Fruit fly (Drosophila melanogaster) whole organism, embryonic: ENCODE data around the gene CG13239.

Source experiments
- Abd-B ChIP-seq: fragments of 200-800 bp; sonication (Bioruptor generic); optimal IDR thresholded peaks from 2 replicates; lab custom pipeline; 2018; ENCODE audit warnings: missing biosample characterization, mild to moderate bottlenecking, missing genetic modification characterization, moderate library complexity
- Antp ChIP-seq: fragments of 200-800 bp; sonication (Bioruptor generic); optimal IDR thresholded peaks from 3 replicates; lab custom pipeline; 2016; ENCODE audit warnings: missing biosample characterization, missing genetic modification characterization
- BtbVII ChIP-seq: fragments of 200-800 bp; sonication (Bioruptor generic); optimal IDR thresholded peaks from 3 replicates; lab custom pipeline; 2017; ENCODE audit warnings: missing biosample characterization, mild to moderate bottlenecking, missing genetic modification characterization
- CG10462 ChIP-seq: fragments of 200-800 bp; sonication (Bioruptor generic); optimal IDR thresholded peaks from 2 replicates; lab custom pipeline; 2016; ENCODE audit warnings: missing biosample characterization, missing genetic modification characterization
- CG11093 ChIP-seq: fragments of 200-800 bp; sonication (Bioruptor generic); IDR thresholded peaks from 3 replicates; pipeline ENCODE4 v1.3.6; 2022; ENCODE audit warnings: missing biosample characterization, missing genetic modification characterization
- CG11247 ChIP-seq: fragments of 200-800 bp; sonication (Bioruptor generic); IDR thresholded peaks from 2 replicates; pipeline ENCODE4 v1.3.6; 2022; ENCODE audit warnings: missing biosample characterization, missing genetic modification characterization
- CG11723 ChIP-seq: fragments of 200-800 bp; sonication (Bioruptor generic); optimal IDR thresholded peaks from 2 replicates; lab custom pipeline; 2017; ENCODE audit warnings: missing biosample characterization, mild to moderate bottlenecking, missing genetic modification characterization
- CG15514 ChIP-seq: fragments of 200-800 bp; sonication (Bioruptor generic); optimal IDR thresholded peaks from 3 replicates; lab custom pipeline; 2017; ENCODE audit warnings: missing biosample characterization, missing genetic modification characterization, mild to moderate bottlenecking, moderate library complexity, missing genetic modification reagents
- CG16863 ChIP-seq: fragments of 200-800 bp; sonication (Bioruptor generic); optimal IDR thresholded peaks from 3 replicates; lab custom pipeline; 2016; ENCODE audit warnings: missing biosample characterization, missing genetic modification characterization
- CG17361 ChIP-seq: fragments of 200-800 bp; sonication (Bioruptor generic); IDR thresholded peaks from 3 replicates; pipeline ENCODE4 v1.3.6; 2022; ENCODE audit warnings: missing biosample characterization, missing genetic modification characterization
- CG17802 ChIP-seq: fragments of 200-800 bp; sonication (Bioruptor generic); optimal IDR thresholded peaks from 2 replicates; lab custom pipeline; 2018; ENCODE audit warnings: missing biosample characterization, mild to moderate bottlenecking, missing genetic modification characterization, moderate library complexity
- CG2116 ChIP-seq: fragments of 200-800 bp; sonication (Bioruptor generic); optimal IDR thresholded peaks from 3 replicates; lab custom pipeline; 2018; ENCODE audit warnings: missing biosample characterization, mild to moderate bottlenecking, missing genetic modification characterization
- CG2129 ChIP-seq: fragments of 200-800 bp; sonication (Bioruptor generic); IDR thresholded peaks from 2 replicates; pipeline ENCODE4 v1.3.6; 2022; ENCODE audit warnings: missing biosample characterization, missing genetic modification characterization; ENCODE audit not compliant: partially characterized antibody
- CG2199 ChIP-seq: fragments of 200-800 bp; sonication (Bioruptor generic); IDR thresholded peaks from 3 replicates; pipeline ENCODE4 v1.3.6; 2022; ENCODE audit warnings: missing biosample characterization, missing genetic modification characterization
- CG32772 ChIP-seq: fragments of 200-800 bp; sonication (Bioruptor generic); IDR thresholded peaks from 2 replicates; pipeline ENCODE4 v1.3.6; 2022; ENCODE audit warnings: missing biosample characterization, missing genetic modification characterization
- CG34224 ChIP-seq: fragments of 200-800 bp; sonication (Bioruptor generic); IDR thresholded peaks from 3 replicates; pipeline ENCODE4 v1.3.6; 2022; ENCODE audit warnings: missing biosample characterization, missing genetic modification characterization; ENCODE audit not compliant: partially characterized antibody
- CG3726 ChIP-seq: fragments of 200-800 bp; sonication (Bioruptor generic); IDR thresholded peaks from 3 replicates; pipeline ENCODE4, ENCODE4 v1.3.6; 2022; ENCODE audit warnings: missing biosample characterization, missing genetic modification characterization
- CG6654 ChIP-seq: fragments of 200-800 bp; sonication (Bioruptor generic); optimal IDR thresholded peaks from 2 replicates; lab custom pipeline; 2017; ENCODE audit warnings: missing biosample characterization, mild to moderate bottlenecking, missing genetic modification characterization
- CTCF ChIP-seq: fragments of 200-800 bp; sonication (Bioruptor generic); optimal IDR thresholded peaks from 2 replicates; lab custom pipeline; 2017; ENCODE audit warnings: missing biosample characterization, mild to moderate bottlenecking, missing genetic modification characterization, moderate library complexity
- Gug ChIP-seq: fragments of 200-800 bp; sonication (Bioruptor generic); IDR thresholded peaks from 4 replicates; pipeline ENCODE4 v1.3.6; 2022; ENCODE audit warnings: missing biosample characterization, missing genetic modification characterization
- HHEX ChIP-seq: fragments of 200-800 bp; sonication (Bioruptor generic); optimal IDR thresholded peaks from 3 replicates; lab custom pipeline; 2017; ENCODE audit warnings: missing biosample characterization, mild to moderate bottlenecking, missing genetic modification characterization, missing genetic modification reagents
- Hey ChIP-seq: fragments of 200-800 bp; sonication (Bioruptor generic); optimal IDR thresholded peaks from 3 replicates; lab custom pipeline; 2018; ENCODE audit warnings: missing biosample characterization, mild to moderate bottlenecking, missing genetic modification characterization
- Mes4 ChIP-seq: fragments of 200-800 bp; sonication (Bioruptor generic); optimal IDR thresholded peaks from 2 replicates; lab custom pipeline; 2016; ENCODE audit warnings: missing biosample characterization, missing genetic modification characterization
- Nf-YA ChIP-seq: fragments of 200-800 bp; sonication (Bioruptor generic); IDR thresholded peaks from 2 replicates; pipeline ENCODE4 v1.3.6; 2022; ENCODE audit warnings: missing biosample characterization, missing genetic modification characterization
- Pdp1 ChIP-seq, 2 experiments: fragments of 200-800 bp; sonication (Bioruptor generic); optimal IDR thresholded peaks; 3 replicates each; lab custom pipeline; 2016; ENCODE audit warnings: missing biosample characterization in 2 of 2, missing genetic modification characterization in 2 of 2, mild to moderate bottlenecking in 1 of 2, moderate library complexity in 1 of 2
- Sry-β ChIP-seq: fragments of 200-800 bp; sonication (Bioruptor generic); optimal IDR thresholded peaks from 2 replicates; lab custom pipeline; 2018; ENCODE audit warnings: missing biosample characterization, mild to moderate bottlenecking, missing genetic modification characterization, moderate library complexity
- Ssrp ChIP-seq: fragments of 200-800 bp; sonication (Bioruptor generic); optimal IDR thresholded peaks from 2 replicates; lab custom pipeline; 2018; ENCODE audit warnings: missing biosample characterization, mild to moderate bottlenecking, missing genetic modification characterization, moderate library complexity
- ac ChIP-seq: fragments of 200-800 bp; sonication (Bioruptor generic); optimal IDR thresholded peaks from 3 replicates; lab custom pipeline; 2017; ENCODE audit warnings: missing biosample characterization, mild to moderate bottlenecking, missing genetic modification characterization
- cad ChIP-seq: fragments of >200 bp; optimal IDR thresholded peaks from 2 replicates; lab custom pipeline; 2017; ENCODE audit warnings: missing biosample characterization, missing genetic modification characterization
- chinmo ChIP-seq: fragments of 200-800 bp; sonication (Bioruptor generic); IDR thresholded peaks from 4 replicates; pipeline ENCODE4 v1.3.6; 2022; ENCODE audit warnings: missing biosample characterization, missing genetic modification characterization; ENCODE audit not compliant: partially characterized antibody
- crol ChIP-seq: fragments of 200-800 bp; sonication (Bioruptor generic); IDR thresholded peaks from 2 replicates; pipeline ENCODE4 v1.3.6; 2022; ENCODE audit warnings: missing biosample characterization, missing genetic modification characterization
- disco-r ChIP-seq: fragments of 200-800 bp; sonication (Bioruptor generic); optimal IDR thresholded peaks from 2 replicates; lab custom pipeline; 2016; ENCODE audit warnings: missing biosample characterization, missing genetic modification characterization
- emc ChIP-seq: fragments of 200-800 bp; sonication (Bioruptor generic); optimal IDR thresholded peaks from 2 replicates; lab custom pipeline; 2016; ENCODE audit warnings: missing biosample characterization, missing genetic modification characterization
- exex ChIP-seq: fragments of 200-800 bp; sonication (Bioruptor generic); optimal IDR thresholded peaks from 4 replicates; lab custom pipeline; 2018; ENCODE audit warnings: missing biosample characterization, mild to moderate bottlenecking, missing genetic modification characterization, moderate library complexity
- fru ChIP-seq: fragments of >200 bp; optimal IDR thresholded peaks from 2 replicates; lab custom pipeline; 2017
- hb ChIP-seq: fragments of 200-800 bp; sonication (Bioruptor generic); IDR thresholded peaks from 3 replicates; pipeline ENCODE4 v1.3.6; 2022; ENCODE audit warnings: missing biosample characterization, missing genetic modification characterization; ENCODE audit not compliant: partially characterized antibody
- hkb ChIP-seq, 2 experiments: fragments of 200-800 bp in 1 of 2; fragments of >200 bp in 1 of 2; sonication (Bioruptor generic) in 1 of 2; IDR thresholded peaks in 1 of 2; optimal IDR thresholded peaks in 1 of 2; 2 replicates each; pipeline versions ENCODE4 v1.3.6 to Lab custom; 2017 to 2022; ENCODE audit warnings: missing biosample characterization in 1 of 2, missing genetic modification characterization in 1 of 2
- insv ChIP-seq, 2 experiments: fragments of 200-800 bp; sonication (Bioruptor generic); optimal IDR thresholded peaks; 3 replicates each; lab custom pipeline; 2016 to 2018; ENCODE audit warnings: missing biosample characterization in 2 of 2, missing genetic modification characterization in 2 of 2
- lbe ChIP-seq: fragments of 200-800 bp; sonication (Bioruptor generic); optimal IDR thresholded peaks from 2 replicates; lab custom pipeline; 2016; ENCODE audit warnings: missing biosample characterization, mild to moderate bottlenecking, missing genetic modification characterization
- lola ChIP-seq, 3 experiments: fragments of >200 bp in 2 of 3; fragments of 200-800 bp in 1 of 3; sonication (Bioruptor generic) in 1 of 3; optimal IDR thresholded peaks; 2 replicates each; lab custom pipeline; 2017 to 2019; ENCODE audit warnings: missing biosample characterization in 3 of 3, missing genetic modification characterization in 3 of 3, mild to moderate bottlenecking in 1 of 3, moderate library complexity in 1 of 3
- nerfin-2 ChIP-seq: fragments of 200-800 bp; sonication (Bioruptor generic); IDR thresholded peaks from 2 replicates; pipeline ENCODE4 v1.3.6; 2022; ENCODE audit warnings: missing biosample characterization, missing genetic modification characterization; ENCODE audit not compliant: partially characterized antibody
- oc ChIP-seq: fragments of 200-800 bp; sonication (Bioruptor generic); optimal IDR thresholded peaks from 2 replicates; lab custom pipeline; 2018; ENCODE audit warnings: missing biosample characterization, mild to moderate bottlenecking, missing genetic modification characterization, moderate library complexity
- onecut ChIP-seq: fragments of 200-800 bp; sonication (Bioruptor generic); IDR thresholded peaks from 2 replicates; pipeline ENCODE4 v1.3.6; 2022; ENCODE audit warnings: missing biosample characterization, missing genetic modification characterization
- pfk ChIP-seq: fragments of 200-800 bp; sonication (Bioruptor generic); optimal IDR thresholded peaks from 2 replicates; lab custom pipeline; 2018; ENCODE audit warnings: missing biosample characterization, mild to moderate bottlenecking, missing genetic modification characterization, moderate library complexity
- pho ChIP-seq: fragments of 200-800 bp; sonication (Bioruptor generic); optimal IDR thresholded peaks from 2 replicates; lab custom pipeline; 2016; ENCODE audit warnings: missing biosample characterization, missing genetic modification characterization
- schlank ChIP-seq: fragments of 200-800 bp; sonication (Bioruptor generic); optimal IDR thresholded peaks from 2 replicates; lab custom pipeline; 2018; ENCODE audit warnings: missing biosample characterization, mild to moderate bottlenecking, missing genetic modification characterization
- stc ChIP-seq: fragments of 200-800 bp; sonication (Bioruptor generic); IDR thresholded peaks from 2 replicates; pipeline ENCODE4 v1.3.6; 2022; ENCODE audit warnings: missing biosample characterization, missing genetic modification characterization

CG13239 gene

dm6 chr3L:22890024-22890423 is 29.4 kb downstream of the CG13239 start (continued):
- no peak for TF ChIP-seq cad
- no peak for TF ChIP-seq oc (tag; lab: Kevin White, UChicago)
- TF ChIP-seq CG32772 (GFP tag; lab: Robert Waterston, UW) = no peak
- no peak for TF ChIP-seq Ssrp (tag; lab: Kevin White, UChicago)

dm6 chr3L:22891009-22891408 is 30.4 kb downstream of the CG13239 start:
- no peak for TF ChIP-seq ac (GFP tag; lab: Kevin White, UChicago)
- no peak for TF ChIP-seq CG6654
- TF ChIP-seq disco-r (GFP tag; lab: Kevin White, UChicago) = no peak
- no peak for TF ChIP-seq CG2116 (GFP tag; lab: Kevin White, UChicago)
- no peak for TF ChIP-seq Gug (GFP tag; lab: Robert Waterston, UW)
- TF ChIP-seq exex (tag; lab: Kevin White, UChicago) = peak; percentile 76
- TF ChIP-seq Pdp1 (GFP tag; optimal IDR thresholded peaks at IDR 0.05; lab: Kevin White, UChicago) = peak in 1 of 2 experiments; percentile 57
- 0 out of 4 replicates have a peak, but pooled peaks have one; percentile 24 for TF ChIP-seq chinmo

- TF ChIP-seq CG10462 (GFP tag; lab: Kevin White, UChicago) (no peak), CG16863 (GFP tag; lab: Kevin White, UChicago) (no peak), CG2199 (GFP tag; lab: Robert Waterston, UW) (no peak), lola (GFP tag; optimal IDR thresholded peaks at IDR 0.05; lab: Kevin White, UChicago) (peak in 1 of 3 experiments; percentile 53), CG11723 (GFP tag; lab: Kevin White, UChicago) (no peak), lbe (no peak), Antp (GFP tag; lab: Kevin White, UChicago) (no peak), pfk (GFP tag; lab: Kevin White, UChicago) (peak; percentile 46), CG11093 (GFP tag; lab: Robert Waterston, UW) (no peak), BtbVII (GFP tag; lab: Kevin White, UChicago) (no peak), CTCF (GFP tag; lab: Kevin White, UChicago) (peak; percentile 46), fru (lab: Kevin White, UChicago) (no peak), Sry-β (GFP tag; lab: Kevin White, UChicago) (no peak), CG15514 (no peak), pho (no peak), CG17802 (tag; lab: Kevin White, UChicago) (no peak), Hey (no peak), CG11247 (GFP tag; lab: Robert Waterston, UW) (no peak), schlank (tag; lab: Kevin White, UChicago) (no peak), Abd-B (GFP tag; lab: Kevin White, UChicago) (peak; percentile 37), nerfin-2 (GFP tag; lab: Robert Waterston, UW) (no peak), Nf-YA (no peak), stc (GFP tag; lab: Robert Waterston, UW) (no peak), CG17361 (GFP tag; lab: Robert Waterston, UW) (peak; percentile 21; the same call in 1 of the 3 replicates), emc (no peak), CG2129 (GFP tag; lab: Robert Waterston, UW) (no peak), insv (GFP tag; optimal IDR thresholded peaks at IDR 0.05; lab: Kevin White, UChicago) (no peak), CG3726 (GFP tag; lab: Robert Waterston, UW) (no peak), CG34224 (GFP tag; lab: Robert Waterston, UW) (no peak), Mes4 (no peak), onecut (GFP tag; lab: Robert Waterston, UW) (0 out of 2 replicates have a peak, but pooled peaks have one; percentile 21), hb (GFP tag; lab: Robert Waterston, UW) (no peak), hkb (optimal IDR thresholded peaks at IDR 0.05; lab: Kevin White, UChicago) (peak; percentile 13), hkb (GFP tag; IDR thresholded peaks at IDR 0.05; lab: Robert Waterston, UW) (no peak), HHEX (GFP tag; lab: Kevin White, UChicago) (no peak), crol (GFP tag; lab: Robert Waterston, UW) (peak; percentile 90)
These were observed 34.2 kb downstream of the CG13239 start for dm6 chr3L:22894689-22895283.
